Worm (Caenorhabditis elegans) whole organism, young adult: ENCODE data around the gene smg-4.

ENCODE experiments used
- C17E4.6 ChIP-seq: fragments of 200-800 bp; sonication (Bioruptor generic); IDR thresholded peaks from 2 replicates; pipeline ENCODE4 v1.3.6; 2022; ENCODE audit warnings: missing genetic modification reagents, missing genetic modification characterization, missing compliant biosample characterization
- F23B12.7 ChIP-seq: sonication (generic microtip); optimal IDR thresholded peaks from 2 replicates; lab custom pipeline; 2017; ENCODE audit warnings: missing genetic modification characterization, mild to moderate bottlenecking, missing compliant biosample characterization, antibody characterized with exemption, moderate library complexity; ENCODE audit not compliant: insufficient read depth
- K12H6.12 ChIP-seq: fragments of 200-800 bp; sonication (Bioruptor generic); optimal IDR thresholded peaks from 2 replicates; lab custom pipeline; 2018; ENCODE audit warnings: mild to moderate bottlenecking, missing genetic modification characterization, missing compliant biosample characterization
- T26A5.8 ChIP-seq: sonication (generic microtip); optimal IDR thresholded peaks from 2 replicates; lab custom pipeline; 2016; ENCODE audit warnings: missing genetic modification characterization, missing compliant biosample characterization
- Y53G8AR.9 ChIP-seq: fragments of 200-800 bp; sonication (Bioruptor generic); conservative IDR thresholded peaks from 2 replicates; pipeline ENCODE4 v1.3.6; 2022; ENCODE audit warnings: missing genetic modification reagents, missing genetic modification characterization, missing compliant biosample characterization
- Y95B8A.8 ChIP-seq: fragments of 200-800 bp; sonication (Bioruptor generic); IDR thresholded peaks from 2 replicates; pipeline ENCODE4 v1.3.6; 2022; ENCODE audit warnings: missing genetic modification reagents, missing genetic modification characterization, missing compliant biosample characterization
- atf-7 ChIP-seq: sonication (generic microtip); optimal IDR thresholded peaks from 2 replicates; lab custom pipeline; 2017; ENCODE audit warnings: mild to moderate bottlenecking, missing genetic modification characterization, missing compliant biosample characterization
- attf-5 ChIP-seq: fragments of 200-800 bp; sonication (Bioruptor generic); optimal IDR thresholded peaks from 2 replicates; lab custom pipeline; 2018; ENCODE audit warnings: mild to moderate bottlenecking, missing genetic modification characterization, missing compliant biosample characterization
- bed-1 ChIP-seq: fragments of 200-800 bp; sonication (Bioruptor generic); IDR thresholded peaks from 2 replicates; pipeline ENCODE4 v1.3.6; 2022; ENCODE audit warnings: missing genetic modification reagents, missing genetic modification characterization, missing compliant biosample characterization
- bed-2 ChIP-seq: fragments of 200-800 bp; sonication (Bioruptor generic); IDR thresholded peaks from 2 replicates; pipeline ENCODE4 v1.3.6; 2022; ENCODE audit warnings: missing genetic modification reagents, missing genetic modification characterization, missing compliant biosample characterization
- ceh-27 ChIP-seq: fragments of 200-800 bp; sonication (Bioruptor generic); optimal IDR thresholded peaks from 2 replicates; lab custom pipeline; 2018; ENCODE audit warnings: mild to moderate bottlenecking, missing genetic modification characterization, moderate library complexity, missing compliant biosample characterization
- ceh-91 ChIP-seq: fragments of 200-800 bp; sonication (Bioruptor generic); IDR thresholded peaks from 2 replicates; pipeline ENCODE4 v1.3.6; 2022; ENCODE audit warnings: missing genetic modification reagents, missing genetic modification characterization, missing compliant biosample characterization
- dox-1 ChIP-seq: fragments of 200-800 bp; sonication (Bioruptor generic); IDR thresholded peaks from 2 replicates; pipeline ENCODE4 v1.3.6; 2022; ENCODE audit warnings: missing genetic modification reagents, missing genetic modification characterization, missing compliant biosample characterization
- dpl-1 ChIP-seq: fragments of 150-350 bp; optimal IDR thresholded peaks from 2 replicates; lab custom pipeline; 2014; ENCODE audit warnings: missing biosample characterization, missing genetic modification reagents, missing genetic modification characterization
- egrh-3 ChIP-seq: fragments of 200-800 bp; sonication (Bioruptor generic); IDR thresholded peaks from 2 replicates; pipeline ENCODE4 v1.3.6; 2022; ENCODE audit warnings: missing genetic modification reagents, missing genetic modification characterization, missing compliant biosample characterization
- him-1 ChIP-seq: sonication (generic microtip); optimal IDR thresholded peaks from 2 replicates; lab custom pipeline; 2016; ENCODE audit warnings: missing genotype, missing genetic modification reagents, missing genetic modification characterization, missing compliant biosample characterization
- hlh-12 ChIP-seq: sonication (generic microtip); optimal IDR thresholded peaks from 2 replicates; lab custom pipeline; 2016; ENCODE audit warnings: missing genetic modification characterization, missing compliant biosample characterization
- hlh-26 ChIP-seq: fragments of 200-800 bp; sonication (Bioruptor generic); conservative IDR thresholded peaks from 2 replicates; pipeline ENCODE4 v1.3.6; 2022; ENCODE audit warnings: missing genetic modification reagents, missing genetic modification characterization, missing compliant biosample characterization
- hmg-20 ChIP-seq: fragments of 200-800 bp; sonication (Bioruptor generic); IDR thresholded peaks from 2 replicates; pipeline ENCODE4 v1.3.6; 2022; ENCODE audit warnings: missing genetic modification reagents, missing genetic modification characterization, missing compliant biosample characterization
- lin-26 ChIP-seq: fragments of 200-800 bp; sonication (Bioruptor generic); IDR thresholded peaks from 2 replicates; pipeline ENCODE4 v1.3.6; 2022; ENCODE audit warnings: missing genetic modification reagents, missing genetic modification characterization, missing compliant biosample characterization
- lin-35 ChIP-seq, 3 experiments: fragments of 150-350 bp in 2 of 3; sonication (generic microtip) in 1 of 3; optimal IDR thresholded peaks; 2 replicates each; lab custom pipeline; 2014 to 2018; ENCODE audit warnings: missing biosample characterization in 3 of 3, missing genetic modification characterization in 3 of 3, missing genetic modification reagents in 3 of 3
- lin-54 ChIP-seq: fragments of 200-800 bp; sonication (Bioruptor generic); optimal IDR thresholded peaks from 2 replicates; lab custom pipeline; 2018; ENCODE audit warnings: mild to moderate bottlenecking, missing genetic modification characterization, missing compliant biosample characterization
- lsy-27 ChIP-seq: sonication (generic microtip); optimal IDR thresholded peaks from 2 replicates; lab custom pipeline; 2017; ENCODE audit warnings: missing genetic modification characterization, mild to moderate bottlenecking, missing compliant biosample characterization, antibody characterized with exemption, missing genotype, borderline replicate concordance; ENCODE audit not compliant: insufficient read depth
- madf-6 ChIP-seq: fragments of 200-800 bp; sonication (Bioruptor generic); IDR thresholded peaks from 2 replicates; pipeline ENCODE4 v1.3.6; 2022; ENCODE audit warnings: missing genetic modification reagents, missing genetic modification characterization, missing compliant biosample characterization
- mcd-1 ChIP-seq: fragments of 200-800 bp; sonication (Bioruptor generic); IDR thresholded peaks from 2 replicates; pipeline ENCODE4 v1.3.6; 2022; ENCODE audit warnings: missing genetic modification reagents, missing genetic modification characterization, missing compliant biosample characterization
- mxl-1 ChIP-seq: sonication (generic microtip); optimal IDR thresholded peaks from 2 replicates; lab custom pipeline; 2016; ENCODE audit warnings: missing genetic modification characterization, missing compliant biosample characterization
- nfya-1 ChIP-seq: sonication (generic microtip); optimal IDR thresholded peaks from 2 replicates; lab custom pipeline; 2017; ENCODE audit warnings: antibody characterized with exemption, missing compliant biosample characterization, missing genetic modification characterization, borderline replicate concordance; ENCODE audit not compliant: insufficient read depth
- nfyb-1 ChIP-seq: fragments of 200-800 bp; sonication (Bioruptor generic); IDR thresholded peaks from 2 replicates; pipeline ENCODE4 v1.3.6; 2022; ENCODE audit warnings: missing genetic modification reagents, missing genetic modification characterization, missing compliant biosample characterization
- pbrm-1 ChIP-seq: fragments of 200-800 bp; sonication (Bioruptor generic); IDR thresholded peaks from 2 replicates; pipeline ENCODE4 v1.3.6; 2022; ENCODE audit warnings: missing genetic modification reagents, missing genetic modification characterization, missing compliant biosample characterization
- pha-4 ChIP-seq: fragments of 150-350 bp; sonication (generic microtip); optimal IDR thresholded peaks from 2 replicates; lab custom pipeline; 2014; ENCODE audit warnings: missing biosample characterization, missing genetic modification reagents, missing genetic modification characterization
- sea-2 ChIP-seq: fragments of 200-800 bp; sonication (Bioruptor generic); IDR thresholded peaks from 2 replicates; pipeline ENCODE4 v1.3.6; 2022; ENCODE audit warnings: missing genetic modification characterization, missing compliant biosample characterization
- snpc-1.3 ChIP-seq: sonication (generic microtip); optimal IDR thresholded peaks from 2 replicates; lab custom pipeline; 2017; ENCODE audit warnings: missing genetic modification characterization, mild to moderate bottlenecking, missing compliant biosample characterization, antibody characterized with exemption, moderate library complexity, missing genotype, missing genetic modification reagents; ENCODE audit not compliant: insufficient read depth
- somi-1 ChIP-seq: fragments of 200-800 bp; sonication (Bioruptor generic); optimal IDR thresholded peaks from 2 replicates; lab custom pipeline; 2018; ENCODE audit warnings: mild to moderate bottlenecking, missing genetic modification characterization, missing compliant biosample characterization
- tbx-9 ChIP-seq: sonication (generic microtip); optimal IDR thresholded peaks from 2 replicates; lab custom pipeline; 2016; ENCODE audit warnings: borderline replicate concordance, missing genetic modification characterization, inconsistent platforms, missing compliant biosample characterization
- unc-62 ChIP-seq: fragments of 150-350 bp; optimal IDR thresholded peaks from 2 replicates; lab custom pipeline; 2014; ENCODE audit warnings: missing biosample characterization, missing genetic modification reagents, missing genetic modification characterization
- zfh-2 ChIP-seq: fragments of 200-800 bp; sonication (Bioruptor generic); conservative IDR thresholded peaks from 2 replicates; pipeline ENCODE4 v1.3.6; 2022; ENCODE audit warnings: missing genetic modification reagents, missing genetic modification characterization, missing compliant biosample characterization
- ztf-25 ChIP-seq: fragments of 200-800 bp; sonication (Bioruptor generic); IDR thresholded peaks from 2 replicates; pipeline ENCODE4 v1.3.6; 2022; ENCODE audit warnings: missing genetic modification reagents, missing genetic modification characterization, missing compliant biosample characterization
- ztf-28 ChIP-seq: fragments of 200-800 bp; sonication (Bioruptor generic); IDR thresholded peaks from 2 replicates; pipeline ENCODE4 v1.3.6; 2022; ENCODE audit warnings: missing genetic modification reagents, missing genetic modification characterization, missing compliant biosample characterization
- ztf-3 ChIP-seq: fragments of 200-800 bp; sonication (Bioruptor generic); optimal IDR thresholded peaks from 2 replicates; lab custom pipeline; 2018; ENCODE audit warnings: mild to moderate bottlenecking, missing genetic modification characterization, missing compliant biosample characterization
- ztf-6 ChIP-seq: fragments of 200-800 bp; sonication (Bioruptor generic); IDR thresholded peaks from 2 replicates; pipeline ENCODE4 v1.3.6; 2022; ENCODE audit warnings: missing genetic modification reagents, missing genetic modification characterization, missing compliant biosample characterization

smg-4 gene

DNA sequence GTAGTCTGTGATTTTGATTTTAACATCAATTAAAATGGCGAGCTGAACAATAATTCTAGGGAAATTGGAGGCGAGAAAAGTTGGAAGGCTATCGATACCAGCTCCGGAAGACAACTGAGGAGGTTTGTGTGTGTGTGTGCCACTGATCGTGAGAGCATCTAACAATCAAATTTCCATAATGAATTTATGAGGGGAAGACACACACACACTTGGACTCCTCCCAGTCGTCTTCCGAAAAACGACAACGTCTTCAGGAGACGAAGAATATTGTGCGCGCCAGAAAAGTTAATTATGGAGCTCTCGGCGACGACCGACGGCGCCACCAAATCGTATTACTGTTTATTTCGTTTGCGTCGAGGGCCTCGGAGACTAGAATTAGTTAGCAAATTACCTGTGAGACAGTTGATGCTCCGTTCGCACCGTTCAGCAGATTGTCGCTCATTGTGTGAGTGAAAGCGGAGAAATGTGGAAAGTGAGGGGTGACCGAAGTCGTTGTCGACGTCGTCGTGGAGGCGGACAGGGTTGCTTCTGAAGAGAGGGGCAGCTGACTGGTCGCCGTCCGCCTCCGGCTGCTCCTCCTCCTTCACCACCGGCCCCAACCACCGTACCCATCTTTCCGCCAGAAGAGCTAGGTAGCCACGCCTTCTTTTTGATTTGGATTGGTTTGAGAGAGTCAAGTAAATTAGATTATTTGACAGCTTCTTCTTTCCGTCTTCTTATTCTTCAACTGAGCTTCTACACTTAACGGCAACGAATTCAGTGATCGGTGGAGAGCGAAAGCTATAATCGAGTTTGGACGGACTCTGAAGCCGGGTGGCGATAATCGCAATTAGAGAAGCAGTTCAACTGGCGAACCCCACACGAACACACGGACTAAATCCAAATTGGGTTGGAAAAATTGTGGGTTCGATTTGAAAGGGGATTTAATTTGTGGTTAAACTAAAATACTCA lies 8.4 kb downstream of the smg-4 start, which contains the start of gene unc-42:
Gene unc-42 (minus strand): TSS at position 564 of the 951 bp plus-strand sequence.
- TF ChIP-seq K12H6.12 (no peak), ztf-28 (GFP tag; lab: Robert Waterston, UW) (no peak), nfyb-1 (GFP tag; lab: Robert Waterston, UW) (no peak), mcd-1 (GFP tag; lab: Robert Waterston, UW) (no peak), madf-6 (GFP tag; lab: Robert Waterston, UW) (no peak), unc-62 (GFP tag; lab: Kevin White, UChicago) (no peak), zfh-2 (GFP tag; lab: Robert Waterston, UW) (peak; percentile 98), F23B12.7 (no peak), dox-1 (GFP tag; lab: Robert Waterston, UW) (no peak), egrh-3 (peak; percentile 81), sea-2 (GFP tag; lab: Robert Waterston, UW) (0 out of 2 replicates have a peak, but pooled peaks have one; percentile 38), attf-5 (no peak), ztf-25 (GFP tag; lab: Robert Waterston, UW) (no peak), somi-1 (GFP tag; lab: Kevin White, UChicago) (peak; percentile 17), Y53G8AR.9 (GFP tag; lab: Robert Waterston, UW) (no peak), Y95B8A.8 (0 out of 2 replicates have a peak, but pooled peaks have one; percentile 12), ceh-91 (GFP tag; lab: Robert Waterston, UW) (no peak)
- TF ChIP-seq, all 124 proteins: peak for 5

ce11 chrV:9767941-9768340 lies 9.6 kb downstream of the smg-4 start:
- no peak for TF ChIP-seq Y95B8A.8

ce11 chrV:9765622-9766021 lies 11.9 kb downstream of the smg-4 start:
- no peak for TF ChIP-seq K12H6.12
- TF ChIP-seq lin-35 (GFP tag; optimal IDR thresholded peaks at IDR 0.05; lab: Kevin White, UChicago), result peak in 1 of 3 experiments; percentile 27
- no peak for TF ChIP-seq dpl-1 (GFP tag; lab: Kevin White, UChicago)
- no peak for TF ChIP-seq nfya-1
- TF ChIP-seq lin-26 (GFP tag; lab: Robert Waterston, UW), result no peak
- TF ChIP-seq somi-1 (GFP tag; lab: Kevin White, UChicago), result peak; percentile 9
- no peak for TF ChIP-seq ceh-27
- TF ChIP-seq bed-1 (GFP tag; lab: Robert Waterston, UW), result no peak
- TF ChIP-seq C17E4.6 (GFP tag; lab: Robert Waterston, UW), result no peak
- no peak for TF ChIP-seq hlh-26 (GFP tag; lab: Robert Waterston, UW)

- TF ChIP-seq him-1 (tag; lab: Kevin White, UChicago) (no peak), mxl-1 (tag; lab: Kevin White, UChicago) (no peak), Y95B8A.8 (no peak), nfyb-1 (GFP tag; lab: Robert Waterston, UW) (no peak), T26A5.8 (no peak), lin-54 (GFP tag; lab: Kevin White, UChicago) (no peak), tbx-9 (tag; lab: Kevin White, UChicago) (no peak), pha-4 (tag; lab: Kevin White, UChicago) (no peak), snpc-1.3 (tag; lab: Kevin White, UChicago) (no peak), bed-2 (GFP tag; lab: Robert Waterston, UW) (no peak), ztf-3 (GFP tag; lab: Kevin White, UChicago) (no peak), ztf-6 (GFP tag; lab: Robert Waterston, UW) (no peak), hlh-12 (no peak), hmg-20 (GFP tag; lab: Robert Waterston, UW) (no peak), lsy-27 (tag; lab: Kevin White, UChicago) (no peak), atf-7 (tag; lab: Kevin White, UChicago) (no peak), pbrm-1 (GFP tag; lab: Robert Waterston, UW) (no peak)
Observed at ce11 chrV:9764552-9764951, 13.0 kb downstream of the smg-4 start.
